Fruit fly (Drosophila melanogaster) whole organism, adult: ENCODE data around the gene CG10116.

Experiments
- CG1620 ChIP-seq: fragments of 200-800 bp; sonication (Bioruptor generic); optimal IDR thresholded peaks from 2 replicates; lab custom pipeline; 2016; ENCODE audit warnings: missing biosample characterization, missing genetic modification characterization
- CG5204 ChIP-seq: fragments of 200-800 bp; sonication (Bioruptor generic); optimal IDR thresholded peaks from 2 replicates; lab custom pipeline; 2016; ENCODE audit warnings: missing biosample characterization, missing genetic modification characterization
- CG7045 ChIP-seq: fragments of 200-800 bp; sonication (Bioruptor generic); optimal IDR thresholded peaks from 2 replicates; lab custom pipeline; 2017; ENCODE audit warnings: missing biosample characterization, mild to moderate bottlenecking, missing genetic modification characterization
- CG7101 ChIP-seq: fragments of 200-800 bp; sonication (Bioruptor generic); optimal IDR thresholded peaks from 2 replicates; lab custom pipeline; 2018; ENCODE audit warnings: missing biosample characterization, mild to moderate bottlenecking, missing genetic modification characterization, moderate library complexity
- Clk ChIP-seq: fragments of 200-800 bp; sonication (Bioruptor generic); optimal IDR thresholded peaks from 2 replicates; lab custom pipeline; 2017; ENCODE audit warnings: missing biosample characterization, missing genetic modification characterization
- Hr96 ChIP-seq: fragments of 200-800 bp; sonication (Bioruptor generic); optimal IDR thresholded peaks from 2 replicates; lab custom pipeline; 2016; ENCODE audit warnings: missing biosample characterization, missing genetic modification characterization
- Mnt ChIP-seq: fragments of 200-800 bp; sonication (Bioruptor generic); optimal IDR thresholded peaks from 2 replicates; lab custom pipeline; 2016; ENCODE audit warnings: missing biosample characterization, mild to moderate bottlenecking, missing genetic modification characterization
- bab1 ChIP-seq: fragments of 200-800 bp; sonication (Bioruptor generic); optimal IDR thresholded peaks from 3 replicates; lab custom pipeline; 2019; ENCODE audit warnings: missing biosample characterization, mild to moderate bottlenecking, missing genetic modification characterization, moderate library complexity
- cic ChIP-seq: fragments of 200-800 bp; sonication (Bioruptor generic); optimal IDR thresholded peaks from 2 replicates; lab custom pipeline; 2017; ENCODE audit warnings: missing biosample characterization, mild to moderate bottlenecking, missing genetic modification characterization, moderate library complexity
- cnc ChIP-seq, 2 experiments: fragments of >200 bp; optimal IDR thresholded peaks; 2 replicates each; lab custom pipeline; 2017
- kay ChIP-seq: fragments of 200-800 bp; sonication (Bioruptor generic); peaks from one replicate; lab custom pipeline; 2016; ENCODE audit warnings: missing biosample characterization, missing genetic modification characterization, borderline replicate concordance
- pad ChIP-seq: fragments of 200-800 bp; sonication (Bioruptor generic); optimal IDR thresholded peaks from 3 replicates; lab custom pipeline; 2017; ENCODE audit warnings: missing biosample characterization, missing genetic modification characterization, mild to moderate bottlenecking, moderate library complexity, missing genetic modification reagents
- toe ChIP-seq: fragments of 200-800 bp; sonication (Bioruptor generic); optimal IDR thresholded peaks from 2 replicates; lab custom pipeline; 2016; ENCODE audit warnings: missing biosample characterization, missing genetic modification characterization

DNA sequence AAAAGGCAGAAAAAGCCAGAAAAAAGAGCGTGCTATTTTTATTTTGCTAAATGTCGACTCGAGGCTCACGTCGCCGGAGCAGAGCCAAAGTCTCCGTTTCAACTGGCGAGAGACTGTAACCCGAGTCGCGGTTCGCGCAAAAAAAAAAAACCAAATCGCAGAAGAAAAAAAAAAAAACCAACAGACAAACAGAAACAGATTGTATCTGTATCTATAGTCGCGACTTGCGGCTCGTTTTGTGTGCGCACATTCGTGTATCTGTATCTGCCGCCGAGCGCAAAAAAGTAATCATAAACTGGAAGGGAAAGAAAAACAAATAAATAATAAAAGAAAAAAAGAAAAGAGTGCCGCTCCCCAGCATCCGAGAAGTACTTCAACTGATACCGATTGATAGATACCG lies 38.0 kb upstream of the CG10116 start:
- TF ChIP-seq Hr96 (GFP tag; lab: Kevin White, UChicago): no peak
- TF ChIP-seq CG5204 (GFP tag; lab: Kevin White, UChicago): no peak
- no peak for TF ChIP-seq CG1620 (GFP tag; lab: Kevin White, UChicago)
- no peak for TF ChIP-seq cic
- no peak for TF ChIP-seq CG7101 (tag; lab: Kevin White, UChicago)
- no peak for TF ChIP-seq toe (GFP tag; lab: Kevin White, UChicago)
- TF ChIP-seq Clk: no peak
- TF ChIP-seq pad (GFP tag; lab: Kevin White, UChicago): no peak
- no peak for TF ChIP-seq cnc (optimal IDR thresholded peaks at IDR 0.05; lab: Kevin White, UChicago)
- no peak for TF ChIP-seq kay (GFP tag; lab: Kevin White, UChicago)
- no peak for TF ChIP-seq bab1 (GFP tag; lab: Kevin White, UChicago)
- no peak for TF ChIP-seq CG7045 (GFP tag; lab: Kevin White, UChicago)
- TF ChIP-seq Mnt (GFP tag; lab: Kevin White, UChicago): no peak
